Worm (Caenorhabditis elegans): Measurements from ENCODE around the gene C25D7.16.
A peak's percentile ranks its signal among the peaks of the same experiment; 100 is the strongest.

The C25D7.16 gene

ce11 chrV:15082291-15082690 is 26.3 kb downstream of the C25D7.16 start, which contains the start of the genes C01G10.10 and C01G10.9 (continued):
- TF ChIP-seq dox-1 (GFP tag; IDR thresholded peaks at IDR 0.05) (0 out of 2 replicates have a peak, but pooled peaks have one; percentile 18), him-1 (tag; optimal IDR thresholded peaks at IDR 0.05) (peak; percentile 28), ceh-58 (GFP tag; IDR thresholded peaks at IDR 0.05) (no peak), athp-1 (tag; optimal IDR thresholded peaks at IDR 0.05) (no peak), nhr-27 (tag; optimal IDR thresholded peaks at IDR 0.05) (no peak), ets-4 (GFP tag; optimal IDR thresholded peaks at IDR 0.05) (no peak), F57A8.1 (GFP tag; optimal IDR thresholded peaks at IDR 0.05) (no peak), dpl-1 (GFP tag; optimal IDR thresholded peaks at IDR 0.05) (no peak), Y79H2A.3 (GFP tag; conservative IDR thresholded peaks at IDR 0.05) (no peak), madf-10 (tag; optimal IDR thresholded peaks at IDR 0.05) (no peak), akir-1 (GFP tag; optimal IDR thresholded peaks at IDR 0.05) (no peak), mcd-1 (GFP tag; IDR thresholded peaks at IDR 0.05) (peak; percentile 68), ceh-27 (GFP tag; optimal IDR thresholded peaks at IDR 0.05) (peak; percentile 52), lin-35 (GFP tag; optimal IDR thresholded peaks at IDR 0.05) (peak in 1 of 3 experiments; percentile 30), nfyb-1 (GFP tag; IDR thresholded peaks at IDR 0.05) (no peak)

DNA sequence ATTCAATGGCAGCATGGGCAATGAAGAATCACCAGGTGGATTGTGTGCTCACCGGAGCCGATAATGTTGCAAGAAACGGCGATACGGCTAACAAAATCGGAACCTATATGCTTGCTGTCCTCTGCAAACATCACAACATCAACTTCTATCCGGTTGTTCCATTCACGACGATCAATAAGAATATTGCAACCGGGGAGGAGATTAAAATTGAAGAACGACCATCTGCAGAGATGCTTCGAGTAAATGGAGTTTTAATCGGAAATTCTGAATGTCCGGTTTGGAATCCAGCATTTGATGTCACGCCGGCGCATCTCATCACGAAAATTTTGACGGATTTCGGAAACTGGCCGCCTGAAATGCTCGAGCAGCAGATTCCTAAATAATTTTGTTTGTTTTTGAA is 27.7 kb downstream of the C25D7.16 start:
- TF ChIP-seq hmg-1.2 (GFP tag; IDR thresholded peaks at IDR 0.05) (peak; percentile 40), lin-35 (GFP tag; optimal IDR thresholded peaks at IDR 0.05) (no peak), hmg-20 (GFP tag; IDR thresholded peaks at IDR 0.05) (no peak), tbp1 (GFP tag; optimal IDR thresholded peaks at IDR 0.05) (peak; percentile 53), K12H6.12 (tag; optimal IDR thresholded peaks at IDR 0.05) (no peak), C17E4.6 (GFP tag; IDR thresholded peaks at IDR 0.05) (no peak), ets-4 (GFP tag; optimal IDR thresholded peaks at IDR 0.05) (no peak), ceh-58 (GFP tag; IDR thresholded peaks at IDR 0.05) (no peak), lin-54 (GFP tag; optimal IDR thresholded peaks at IDR 0.05) (peak; percentile 27), athp-1 (tag; optimal IDR thresholded peaks at IDR 0.05) (peak; percentile 82), gei-17 (GFP tag; optimal IDR thresholded peaks at IDR 0.05) (no peak), dpl-1 (GFP tag; optimal IDR thresholded peaks at IDR 0.05) (no peak), tbx-9 (tag; optimal IDR thresholded peaks at IDR 0.05; ENCODE audit: borderline replicate concordance) (no peak), F55B11.4 (tag; optimal IDR thresholded peaks at IDR 0.05; ENCODE audit: borderline replicate concordance, insufficient read depth) (no peak), lin-40 (tag; optimal IDR thresholded peaks at IDR 0.05) (no peak), lsy-27 (tag; optimal IDR thresholded peaks at IDR 0.05; ENCODE audit: borderline replicate concordance, insufficient read depth) (no peak), ztf-6 (GFP tag; IDR thresholded peaks at IDR 0.05) (no peak), B0035.1 (tag; optimal IDR thresholded peaks at IDR 0.05) (no peak), ztf-25 (GFP tag; IDR thresholded peaks at IDR 0.05) (no peak), bed-2 (GFP tag; IDR thresholded peaks at IDR 0.05) (no peak), lir-1 (GFP tag; conservative IDR thresholded peaks at IDR 0.05) (no peak), Y95B8A.8 (GFP tag; IDR thresholded peaks at IDR 0.05) (0 out of 2 replicates have a peak, but pooled peaks have one; percentile 40), ceh-27 (GFP tag; optimal IDR thresholded peaks at IDR 0.05) (no peak), ztf-28 (GFP tag; IDR thresholded peaks at IDR 0.05) (no peak), hlh-12 (tag; optimal IDR thresholded peaks at IDR 0.05) (no peak), pbrm-1 (GFP tag; IDR thresholded peaks at IDR 0.05) (no peak), unc-130 (GFP tag; optimal IDR thresholded peaks at IDR 0.05) (no peak), snpc-3.4 (tag; optimal IDR thresholded peaks at IDR 0.05) (no peak), hrde-1 (tag; optimal IDR thresholded peaks at IDR 0.05; ENCODE audit: borderline replicate concordance) (no peak), let-607 (tag; optimal IDR thresholded peaks at IDR 0.05) (no peak), nhr-120 (GFP tag; IDR thresholded peaks at IDR 0.05) (no peak), attf-3 (GFP tag; conservative IDR thresholded peaks at IDR 0.05) (no peak), sea-2 (GFP tag; IDR thresholded peaks at IDR 0.05) (no peak), tlf-1 (GFP tag; optimal IDR thresholded peaks at IDR 0.05) (peak; percentile 55), fkh-3 (tag; optimal IDR thresholded peaks at IDR 0.05) (no peak), ekl-4 (GFP tag; IDR thresholded peaks at IDR 0.05) (peak; percentile 58), let-526 (GFP tag; IDR thresholded peaks at IDR 0.05) (no peak)

Data from whole organism, young adult.